Fruit fly (Drosophila melanogaster): ENCODE measurements around the gene CG5687.

Gene CG5687

dm6 chr3L:1947463-1948126 is 8.7 kb upstream of the CG5687 start, which contains the start of the genes mu2 and Cnb:
Gene mu2 (minus strand): TSS chr3L:1947475.
Gene Cnb (plus strand): TSS chr3L:1947565.
- no peak for TF ChIP-seq psq (optimal IDR thresholded peaks at IDR 0.05)
- TF ChIP-seq usp (GFP tag; optimal IDR thresholded peaks at IDR 0.05), result no peak
- no peak for TF ChIP-seq Dll (optimal IDR thresholded peaks at IDR 0.05)
- no peak for TF ChIP-seq EcR (GFP tag; optimal IDR thresholded peaks at IDR 0.05)

DNA sequence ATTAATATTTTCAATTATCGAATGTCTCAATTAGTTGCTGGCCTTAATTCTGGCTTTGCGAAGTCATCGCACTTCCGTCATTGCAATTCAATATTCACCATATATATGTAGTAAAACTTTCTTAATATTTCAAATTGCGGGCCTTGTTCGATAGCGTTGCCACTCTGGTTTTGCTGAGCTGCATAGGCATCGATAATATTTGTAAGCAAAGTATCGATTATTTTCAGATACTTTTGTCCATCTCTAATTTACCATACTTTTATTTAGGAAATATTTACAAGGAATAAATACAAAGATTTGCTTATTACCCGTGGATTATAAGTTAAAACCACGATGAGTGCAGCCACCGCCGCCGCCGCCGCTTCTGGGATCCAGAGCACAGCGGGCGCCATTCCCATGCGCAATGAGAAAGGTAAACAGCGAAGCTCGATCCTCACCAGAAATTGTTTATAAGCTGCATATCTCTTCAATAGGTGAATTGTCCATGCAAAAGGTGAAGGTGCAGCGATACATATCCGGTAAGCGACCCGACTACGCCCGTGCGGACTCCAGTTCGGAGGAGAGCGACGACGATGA is 2.0 kb upstream of the CG5687 start, which contains the start of gene Mfap1:
TSS of gene Mfap1 (plus strand) at position 226 of the 576 bp plus-strand sequence.
- TF ChIP-seq EcR (GFP tag; optimal IDR thresholded peaks at IDR 0.05) (no peak), pan (optimal IDR thresholded peaks at IDR 0.05) (no peak), psq (optimal IDR thresholded peaks at IDR 0.05) (no peak), CG8478 (optimal IDR thresholded peaks at IDR 0.05) (no peak), Dll (optimal IDR thresholded peaks at IDR 0.05) (no peak)

dm6 chr3L:1939983-1940504 is 1.1 kb upstream of the CG5687 start:
- TF ChIP-seq CG8478 (optimal IDR thresholded peaks at IDR 0.05) (no peak), pan (optimal IDR thresholded peaks at IDR 0.05) (no peak), Dll (optimal IDR thresholded peaks at IDR 0.05) (no peak), usp (GFP tag; optimal IDR thresholded peaks at IDR 0.05) (no peak), psq (optimal IDR thresholded peaks at IDR 0.05) (no peak), EcR (GFP tag; optimal IDR thresholded peaks at IDR 0.05) (no peak)

DNA sequence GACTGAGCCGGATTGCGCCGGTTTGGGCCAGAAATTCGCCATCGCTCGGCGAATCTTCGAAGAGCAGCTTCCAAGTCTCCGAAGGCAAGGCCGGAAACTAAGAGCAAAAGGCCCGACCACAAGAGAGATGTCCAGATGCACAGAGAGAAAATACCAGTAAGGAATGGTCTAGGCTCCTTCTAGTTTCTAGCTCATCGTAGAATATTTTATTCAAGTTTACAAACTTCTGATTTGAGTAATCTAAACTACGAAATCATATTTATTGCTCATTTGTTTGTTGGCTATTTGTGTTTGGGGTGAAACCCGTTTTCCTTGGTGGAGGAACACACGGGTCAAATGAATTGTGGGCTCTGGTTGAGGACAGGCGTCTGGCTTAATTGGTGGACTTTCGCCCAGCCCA is 1.4 kb downstream of the CG5687 start:
- TF ChIP-seq Dll (optimal IDR thresholded peaks at IDR 0.05), result no peak
- no peak for TF ChIP-seq psq (optimal IDR thresholded peaks at IDR 0.05)
- TF ChIP-seq pan (optimal IDR thresholded peaks at IDR 0.05), result no peak
- TF ChIP-seq CG8478 (optimal IDR thresholded peaks at IDR 0.05), result no peak

DNA sequence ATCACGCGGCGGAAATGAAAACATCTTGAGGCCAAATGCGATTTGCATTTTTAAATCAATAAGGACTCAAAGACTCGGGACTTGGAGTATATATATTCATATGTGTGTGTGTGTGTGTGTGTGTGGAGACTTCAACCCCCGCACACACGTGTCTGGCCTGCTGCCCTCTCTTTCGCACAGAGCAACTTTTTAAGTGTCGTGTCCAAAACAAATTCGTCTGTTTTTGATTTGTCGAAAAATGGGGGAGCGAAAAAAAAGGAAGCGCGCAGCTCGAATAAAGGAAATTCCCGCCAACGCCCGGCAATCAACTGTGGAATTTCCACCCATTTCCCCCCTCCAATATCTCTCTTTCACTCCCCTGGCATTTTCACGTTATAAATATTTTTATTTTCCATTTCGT is 9.9 kb downstream of the CG5687 start:
- TF ChIP-seq usp (GFP tag; optimal IDR thresholded peaks at IDR 0.05) (no peak), EcR (GFP tag; optimal IDR thresholded peaks at IDR 0.05) (no peak), CG8478 (optimal IDR thresholded peaks at IDR 0.05) (no peak), psq (optimal IDR thresholded peaks at IDR 0.05) (no peak), Dll (optimal IDR thresholded peaks at IDR 0.05) (no peak), pan (optimal IDR thresholded peaks at IDR 0.05) (no peak)

dm6 chr3L:1920943-1921342 is 18.0 kb downstream of the CG5687 start, which contains the start of gene Dbx:
Gene Dbx (plus strand): TSS chr3L:1921307.
- TF ChIP-seq EcR (GFP tag; optimal IDR thresholded peaks at IDR 0.05) (no peak), CG8478 (optimal IDR thresholded peaks at IDR 0.05) (no peak), Dll (optimal IDR thresholded peaks at IDR 0.05) (no peak), psq (optimal IDR thresholded peaks at IDR 0.05) (no peak), pan (optimal IDR thresholded peaks at IDR 0.05) (no peak), usp (GFP tag; optimal IDR thresholded peaks at IDR 0.05) (no peak)

dm6 chr3L:1920051-1920450 is 18.9 kb downstream of the CG5687 start:
- TF ChIP-seq Dll (optimal IDR thresholded peaks at IDR 0.05) (no peak), EcR (GFP tag; optimal IDR thresholded peaks at IDR 0.05) (no peak)

DNA sequence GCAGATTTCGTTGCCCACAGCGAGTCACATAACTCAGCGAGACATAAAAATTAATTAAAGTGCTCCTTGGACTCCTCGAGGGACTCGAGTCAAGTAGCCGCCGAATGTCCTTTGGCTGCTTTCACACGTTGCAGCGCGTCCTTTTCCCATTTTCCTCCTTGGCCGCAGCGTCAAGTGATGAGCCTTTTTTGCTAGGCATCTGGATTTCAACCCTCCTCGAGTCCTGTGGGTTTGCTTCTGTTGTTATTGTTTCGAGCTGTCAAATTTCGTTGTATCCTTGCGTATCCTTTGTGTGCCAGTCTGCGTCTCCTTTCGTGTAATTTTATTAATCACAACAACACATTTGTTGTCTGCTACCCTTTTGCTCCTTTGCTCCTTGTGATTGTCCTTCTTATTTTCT is 22.3 kb downstream of the CG5687 start:
- TF ChIP-seq CG8478 (optimal IDR thresholded peaks at IDR 0.05), result no peak
- TF ChIP-seq psq (optimal IDR thresholded peaks at IDR 0.05), result no peak
- no peak for TF ChIP-seq pan (optimal IDR thresholded peaks at IDR 0.05)
- TF ChIP-seq Dll (optimal IDR thresholded peaks at IDR 0.05), result no peak
- TF ChIP-seq usp (GFP tag; optimal IDR thresholded peaks at IDR 0.05), result no peak
- no peak for TF ChIP-seq EcR (GFP tag; optimal IDR thresholded peaks at IDR 0.05)

DNA sequence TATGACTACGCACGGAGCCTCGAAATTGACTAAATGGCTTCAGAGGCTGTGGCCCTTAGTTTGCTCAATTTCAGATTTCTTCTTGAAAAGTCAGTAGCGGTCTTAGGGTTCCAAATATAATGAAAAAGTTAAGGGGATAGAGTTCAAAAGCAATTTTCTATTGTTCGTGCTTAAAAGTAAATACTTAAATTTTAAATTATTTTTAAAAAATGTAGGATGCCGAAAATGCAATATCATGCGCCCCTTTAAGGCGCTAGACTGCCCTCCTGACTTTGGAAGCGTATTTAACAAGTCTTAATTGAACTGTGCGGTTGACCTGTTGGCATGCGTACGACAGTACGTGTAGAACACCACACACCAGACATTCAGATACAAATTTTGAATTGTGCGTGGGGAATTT is 24.2 kb downstream of the CG5687 start:
- TF ChIP-seq EcR (GFP tag; optimal IDR thresholded peaks at IDR 0.05) (no peak), usp (GFP tag; optimal IDR thresholded peaks at IDR 0.05) (no peak), psq (optimal IDR thresholded peaks at IDR 0.05) (no peak), CG8478 (optimal IDR thresholded peaks at IDR 0.05) (no peak), pan (optimal IDR thresholded peaks at IDR 0.05) (no peak), Dll (optimal IDR thresholded peaks at IDR 0.05) (no peak)

- TF ChIP-seq CG8478 (optimal IDR thresholded peaks at IDR 0.05), result no peak
These were observed 28.8 kb downstream of the CG5687 start, which contains the start of gene dsb for dm6 chr3L:1910107-1910506. Gene dsb (minus strand): TSS chr3L:1910197.

DNA sequence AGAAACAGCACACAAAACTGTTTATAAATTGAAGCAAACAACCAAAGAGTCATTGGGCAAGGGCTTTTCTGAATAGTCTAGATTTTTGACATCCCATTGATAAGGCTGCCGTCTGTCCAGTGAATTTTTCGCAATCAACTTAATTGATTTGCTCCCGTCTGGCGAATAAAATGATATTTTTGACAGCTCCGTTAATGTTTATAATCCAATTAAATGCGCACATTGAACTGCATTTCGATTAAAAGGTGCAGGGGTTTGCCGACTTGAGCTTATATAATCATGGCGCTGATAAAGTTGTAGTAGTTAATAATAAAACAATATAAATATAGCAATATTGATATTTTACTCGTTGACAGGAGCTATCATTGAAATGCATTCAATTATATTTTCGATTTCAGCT is 29.9 kb downstream of the CG5687 start:
- TF ChIP-seq CG8478 (optimal IDR thresholded peaks at IDR 0.05), result no peak
- TF ChIP-seq usp (GFP tag; optimal IDR thresholded peaks at IDR 0.05), result no peak
- no peak for TF ChIP-seq Dll (optimal IDR thresholded peaks at IDR 0.05)
- no peak for TF ChIP-seq pan (optimal IDR thresholded peaks at IDR 0.05)
- no peak for TF ChIP-seq EcR (GFP tag; optimal IDR thresholded peaks at IDR 0.05)
- TF ChIP-seq psq (optimal IDR thresholded peaks at IDR 0.05), result no peak

DNA sequence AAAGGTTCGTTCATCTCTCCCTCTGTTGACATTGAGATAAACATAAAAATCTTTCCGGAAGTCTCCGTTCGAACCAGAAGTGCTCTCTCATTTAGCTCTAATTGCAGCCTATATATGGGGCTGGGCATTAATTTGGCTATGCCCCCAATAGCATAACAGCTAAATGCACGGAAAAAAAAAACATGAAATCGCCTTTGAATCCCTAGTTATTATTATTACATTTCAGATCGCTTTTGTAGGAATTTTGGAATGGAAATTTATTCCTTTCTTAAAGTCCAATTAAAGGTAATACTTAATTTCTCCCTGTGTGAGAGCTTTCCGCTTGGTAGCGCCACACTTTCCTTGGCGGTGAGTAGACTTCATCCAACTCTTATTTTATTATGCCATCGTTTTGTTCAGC is 32.7 kb downstream of the CG5687 start:
- TF ChIP-seq Dll (optimal IDR thresholded peaks at IDR 0.05), result no peak
- no peak for TF ChIP-seq pan (optimal IDR thresholded peaks at IDR 0.05)
- no peak for TF ChIP-seq CG8478 (optimal IDR thresholded peaks at IDR 0.05)
- TF ChIP-seq EcR (GFP tag; optimal IDR thresholded peaks at IDR 0.05), result no peak
- no peak for TF ChIP-seq usp (GFP tag; optimal IDR thresholded peaks at IDR 0.05)
- TF ChIP-seq psq (optimal IDR thresholded peaks at IDR 0.05), result no peak

DNA sequence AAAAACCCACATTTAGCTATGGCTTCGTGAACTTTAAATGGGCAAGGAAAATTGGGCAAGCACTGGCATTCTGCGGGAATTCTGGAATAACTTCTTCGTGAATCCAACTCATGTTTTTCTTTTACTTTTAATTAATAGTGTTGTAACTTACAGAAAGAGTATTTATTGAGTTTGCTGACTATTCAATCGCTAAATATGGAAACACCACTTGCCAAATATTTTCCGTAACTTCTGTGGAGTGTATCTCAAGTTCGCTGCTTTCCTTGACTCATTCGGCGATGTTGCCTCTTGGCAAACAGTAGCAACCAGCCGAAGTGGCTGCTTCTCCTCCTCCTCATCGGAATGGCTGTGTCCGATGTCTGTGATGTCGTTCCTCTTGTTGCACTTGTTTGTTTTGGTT is 33.6 kb downstream of the CG5687 start:
- TF ChIP-seq EcR (GFP tag; optimal IDR thresholded peaks at IDR 0.05), result no peak
- no peak for TF ChIP-seq CG8478 (optimal IDR thresholded peaks at IDR 0.05)
- no peak for TF ChIP-seq pan (optimal IDR thresholded peaks at IDR 0.05)
- no peak for TF ChIP-seq usp (GFP tag; optimal IDR thresholded peaks at IDR 0.05)
- no peak for TF ChIP-seq Dll (optimal IDR thresholded peaks at IDR 0.05)
- TF ChIP-seq psq (optimal IDR thresholded peaks at IDR 0.05), result no peak

Data from whole organism.